Worm (Caenorhabditis elegans): ENCODE results near the gene fbxc-33.
"Not testable (repeated sequence)": the region's sequence is repeated elsewhere in the genome, so short reads cannot be mapped to it uniquely, and the experiment has no call there.

- not testable (repeated sequence) for TF ChIP-seq F13C5.2 (tag; optimal IDR thresholded peaks at IDR 0.05); ama-1 (optimal IDR thresholded peaks at IDR 0.05); tra-4 (tag; optimal IDR thresholded peaks at IDR 0.05); ceh-13 (GFP tag; optimal IDR thresholded peaks at IDR 0.05); ets-7 (tag; optimal IDR thresholded peaks at IDR 0.05); hmg-4 (GFP tag; optimal IDR thresholded peaks at IDR 0.05)
Observed at ce11 chrII:930871-931270, 17.4 kb downstream of the fbxc-33 start, which contains the start of gene fbxc-34.

Data from whole organism, early embryonic.